Worm (Caenorhabditis elegans) whole organism, mixed stage, embryonic: ENCODE measurements around the gene add-2.

Source experiments
- blmp-1 ChIP-seq: fragments of 150-350 bp; optimal IDR thresholded peaks from 2 replicates; lab custom pipeline; 2014; ENCODE audit warnings: missing biosample characterization, missing genetic modification characterization
- ceh-43 ChIP-seq: fragments of 200-800 bp; sonication (Bioruptor generic); optimal IDR thresholded peaks from 2 replicates; lab custom pipeline; 2018; ENCODE audit warnings: mild to moderate bottlenecking, missing genetic modification characterization, moderate library complexity, missing compliant biosample characterization
- nhr-28 ChIP-seq: fragments of 150-350 bp; optimal IDR thresholded peaks from 2 replicates; lab custom pipeline; 2014; ENCODE audit warnings: missing biosample characterization, missing genetic modification characterization
- pha-4 ChIP-seq: fragments of 150-350 bp; optimal IDR thresholded peaks from 2 replicates; lab custom pipeline; 2018; ENCODE audit warnings: missing biosample characterization, missing genetic modification reagents, missing genetic modification characterization
- snpc-4 ChIP-seq: fragments of 150-350 bp; optimal IDR thresholded peaks from 2 replicates; lab custom pipeline; 2014; ENCODE audit warnings: missing biosample characterization, missing genetic modification characterization
- tbx-8 ChIP-seq: fragments of 200-800 bp; sonication (Bioruptor generic); optimal IDR thresholded peaks from 2 replicates; lab custom pipeline; 2018; ENCODE audit warnings: mild to moderate bottlenecking, missing genetic modification characterization, moderate library complexity, missing compliant biosample characterization
- unc-39 ChIP-seq: fragments of 150-350 bp; optimal IDR thresholded peaks from 2 replicates; lab custom pipeline; 2014; ENCODE audit warnings: missing biosample characterization, missing genetic modification characterization
- ztf-11 ChIP-seq: fragments of 150-350 bp; optimal IDR thresholded peaks from 2 replicates; lab custom pipeline; 2014; ENCODE audit warnings: missing biosample characterization, missing genetic modification characterization

ce11 chrV:12004501-12004940 lies 8.7 kb downstream of the add-2 start:
- TF ChIP-seq ztf-11 (tag; lab: Kevin White, UChicago) (no peak), unc-39 (tag; lab: Kevin White, UChicago) (no peak), pha-4 (tag; lab: Kevin White, UChicago) (no peak), blmp-1 (no peak), tbx-8 (GFP tag; lab: Kevin White, UChicago) (no peak), nhr-28 (no peak), snpc-4 (tag; lab: Kevin White, UChicago) (no peak), ceh-43 (GFP tag; lab: Kevin White, UChicago) (no peak)
